Worm (Caenorhabditis elegans): Measurements from ENCODE around the gene T19C4.1.

DNA sequence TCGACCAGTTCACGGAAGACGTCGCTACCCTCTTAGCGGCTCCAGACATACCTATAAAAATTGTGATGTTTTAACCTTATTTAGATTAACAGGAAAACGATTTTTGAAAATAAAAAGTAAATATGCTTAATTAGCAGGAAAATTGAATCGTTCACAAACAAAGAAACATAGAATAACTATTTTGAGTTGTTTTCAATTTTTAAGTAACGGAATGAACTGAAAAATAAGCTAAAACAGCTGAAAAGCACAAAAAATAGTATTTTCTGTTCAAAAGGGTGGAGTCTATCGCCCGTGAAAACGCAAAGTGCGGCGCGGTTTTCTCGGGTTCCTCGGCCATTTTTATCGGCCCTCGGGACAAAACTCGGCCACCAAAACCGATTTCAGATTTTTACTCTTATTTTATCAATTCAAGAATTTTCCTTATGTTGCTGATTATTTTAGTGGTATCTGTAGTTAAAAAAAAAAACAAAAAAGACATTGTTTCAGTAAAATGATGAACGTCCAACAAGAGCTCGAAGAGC lies 25.6 kb upstream of the T19C4.1 start, which contains the start of the genes atp-5 and lmtr-3:
- TF ChIP-seq lsy-2 (tag; optimal IDR thresholded peaks at IDR 0.05) (peak in 1 of 2 experiments; percentile 67), unc-39 (tag; optimal IDR thresholded peaks at IDR 0.05) (no peak), snpc-4 (tag; optimal IDR thresholded peaks at IDR 0.05) (no peak), D1046.2 (GFP tag; IDR thresholded peaks at IDR 0.05) (no peak), daf-12 (tag; optimal IDR thresholded peaks at IDR 0.05) (no peak), ztf-11 (tag; optimal IDR thresholded peaks at IDR 0.05) (no peak)

Measured in whole organism, L4 larva.